Worm (Caenorhabditis elegans) whole organism, L4/young adult: Measurements from ENCODE around the gene Y73B6BL.14.

Experiments used
- W03F9.2 ChIP-seq: fragments of 150-350 bp; optimal IDR thresholded peaks from 2 replicates; lab custom pipeline; 2014; ENCODE audit warnings: missing biosample characterization, missing genetic modification characterization
- dao-5 ChIP-seq: sonication (generic microtip); optimal IDR thresholded peaks from 2 replicates; lab custom pipeline; 2016; ENCODE audit warnings: missing genotype, missing genetic modification characterization, moderate library complexity, missing compliant biosample characterization
- him-1 ChIP-seq: sonication (generic microtip); optimal IDR thresholded peaks from 2 replicates; lab custom pipeline; 2016; ENCODE audit warnings: missing genotype, missing genetic modification reagents, missing genetic modification characterization, missing compliant biosample characterization

ce11 chrIV:6391566-6391965, 48.8 kb upstream of the Y73B6BL.14 start:
- TF ChIP-seq him-1 (tag; lab: Kevin White, UChicago) (no peak), dao-5 (no peak), W03F9.2 (tag; lab: Kevin White, UChicago) (no peak)
